Fruit fly (Drosophila melanogaster): ENCODE measurements around the gene Grip.
A peak's percentile ranks its signal among the peaks of the same experiment; 100 is the strongest.
"Not testable (repeated sequence)": the region's sequence is repeated elsewhere in the genome, so short reads cannot be mapped to it uniquely, and the experiment has no call there.

The Grip gene

DNA sequence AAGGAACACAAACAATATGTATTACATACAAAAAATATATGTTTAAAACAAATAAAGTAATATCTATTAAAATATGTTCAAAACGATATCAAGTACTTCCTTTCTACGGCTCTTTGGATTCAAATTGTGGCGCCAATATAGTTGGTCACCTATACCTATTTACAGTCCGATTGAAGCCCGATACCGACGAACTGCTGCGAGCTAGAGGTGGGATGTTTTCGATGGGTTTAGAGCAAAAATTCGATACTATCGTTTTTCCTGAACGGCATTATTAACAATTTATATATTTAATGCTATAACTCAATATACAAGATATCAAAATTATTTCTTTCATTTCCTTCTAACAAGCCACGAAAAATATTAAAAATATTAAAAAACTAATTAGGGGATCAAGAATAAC, 24.3 kb upstream of the Grip start:
- TF ChIP-seq pad (GFP tag; optimal IDR thresholded peaks at IDR 0.05) (no peak), kay (GFP tag; ENCODE audit: borderline replicate concordance) (no peak), CG7101 (tag; optimal IDR thresholded peaks at IDR 0.05) (no peak), cnc (optimal IDR thresholded peaks at IDR 0.05) (no peak), CG14711 (tag; optimal IDR thresholded peaks at IDR 0.05) (no peak), cic (GFP tag; optimal IDR thresholded peaks at IDR 0.05) (no peak), Mnt (GFP tag; optimal IDR thresholded peaks at IDR 0.05) (no peak), bab1 (GFP tag; optimal IDR thresholded peaks at IDR 0.05) (no peak), Clk (GFP tag; optimal IDR thresholded peaks at IDR 0.05) (no peak)

DNA sequence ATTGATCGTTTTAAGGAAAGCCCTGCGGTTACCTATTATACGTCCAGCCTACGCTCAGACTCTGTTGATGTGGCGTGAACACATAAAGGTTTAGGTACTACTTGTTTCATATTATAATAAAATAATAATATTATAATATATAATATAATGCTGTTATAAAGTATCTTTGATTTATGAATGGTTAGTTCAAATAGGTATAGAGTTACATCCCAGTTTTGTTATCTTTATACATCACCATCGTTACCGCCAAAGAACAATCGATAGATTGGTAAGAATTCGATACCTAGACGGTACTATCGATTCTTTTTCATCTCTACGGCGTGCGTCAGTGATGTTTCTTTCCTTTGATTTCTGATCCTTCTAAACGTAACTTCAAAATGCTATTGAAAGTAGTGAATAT, 23.8 kb upstream of the Grip start, which contains the start of gene CG12728:
TSS of gene CG12728 (plus strand) at position 301 of the 400 bp plus-strand sequence.
- TF ChIP-seq CG12768, CG5204, Crg-1 (GFP tag; optimal IDR thresholded peaks at IDR 0.05): not testable (repeated sequence)

DNA sequence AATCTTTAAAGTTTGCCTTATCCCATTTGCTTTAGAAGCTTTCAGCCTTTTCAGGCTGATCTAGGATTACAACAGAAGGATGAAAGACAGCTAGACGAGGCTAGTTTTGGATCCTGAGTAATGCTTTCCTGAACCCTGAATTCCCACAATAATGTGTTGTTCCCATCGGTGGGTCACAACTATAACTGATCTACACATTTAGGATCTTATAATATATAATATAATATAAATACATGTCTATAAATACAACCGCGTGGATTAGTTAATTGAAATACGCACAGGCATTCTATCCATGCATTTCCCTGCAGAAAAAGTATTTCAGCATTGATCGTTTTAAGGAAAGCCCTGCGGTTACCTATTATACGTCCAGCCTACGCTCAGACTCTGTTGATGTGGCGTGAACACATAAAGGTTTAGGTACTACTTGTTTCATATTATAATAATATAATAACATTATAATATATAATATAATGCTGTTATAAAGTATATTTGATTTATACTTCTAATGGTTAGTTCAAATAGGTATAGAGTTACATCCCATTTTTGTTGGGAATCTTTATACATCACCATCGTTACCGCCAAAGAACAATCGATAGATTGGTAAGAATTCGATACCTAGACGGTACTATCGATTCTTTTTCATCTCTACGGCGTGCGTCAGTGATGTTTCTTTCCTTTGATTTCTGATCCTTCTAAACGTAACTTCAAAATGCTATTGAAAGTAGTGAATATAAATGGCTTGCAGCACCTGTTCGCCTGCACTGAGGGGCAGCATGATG, 20.8 kb upstream of the Grip start, which contains the start of gene CG32756:
TSS of gene CG32756 (plus strand) at position 631 of the 779 bp plus-strand sequence.
- not testable (repeated sequence) for TF ChIP-seq CG7045, toe, bab1 (GFP tag; optimal IDR thresholded peaks at IDR 0.05)

dm6 chrX:5947870-5948498, 18.1 kb upstream of the Grip start, which contains the start of gene CG6041:
Gene CG6041, plus strand, starts transcription at chrX:5948160.
- no peak for TF ChIP-seq CG7045 (GFP tag; optimal IDR thresholded peaks at IDR 0.05)
- peak; percentile 34 for TF ChIP-seq Mnt (GFP tag; optimal IDR thresholded peaks at IDR 0.05)
- TF ChIP-seq cic (GFP tag; optimal IDR thresholded peaks at IDR 0.05): peak; percentile 16

DNA sequence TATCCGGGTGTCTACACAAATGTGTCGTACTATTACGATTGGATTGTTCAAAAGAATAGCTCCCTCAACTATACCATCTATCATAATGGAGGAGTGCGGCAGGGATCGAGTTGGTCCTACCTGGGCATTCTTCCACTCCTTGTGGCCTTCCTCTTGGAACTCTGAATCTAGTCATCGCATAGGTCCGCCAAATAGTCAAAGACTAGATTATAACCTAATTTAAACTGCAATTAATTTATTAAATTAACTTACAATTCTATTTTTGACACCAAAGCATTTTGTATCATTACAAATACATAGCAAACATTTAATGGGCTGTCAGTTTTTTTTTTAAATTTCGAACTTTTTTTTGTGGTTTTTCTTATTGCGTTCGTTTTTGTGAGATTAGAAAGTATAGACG, 16.1 kb upstream of the Grip start, which contains the start of gene CG32755:
TSS of gene CG32755 (plus strand) at position 301 of the 400 bp plus-strand sequence.
- no peak for TF ChIP-seq Clk (GFP tag; optimal IDR thresholded peaks at IDR 0.05)
- no peak for TF ChIP-seq CG14711 (tag; optimal IDR thresholded peaks at IDR 0.05)
- TF ChIP-seq cic (GFP tag; optimal IDR thresholded peaks at IDR 0.05): no peak

DNA sequence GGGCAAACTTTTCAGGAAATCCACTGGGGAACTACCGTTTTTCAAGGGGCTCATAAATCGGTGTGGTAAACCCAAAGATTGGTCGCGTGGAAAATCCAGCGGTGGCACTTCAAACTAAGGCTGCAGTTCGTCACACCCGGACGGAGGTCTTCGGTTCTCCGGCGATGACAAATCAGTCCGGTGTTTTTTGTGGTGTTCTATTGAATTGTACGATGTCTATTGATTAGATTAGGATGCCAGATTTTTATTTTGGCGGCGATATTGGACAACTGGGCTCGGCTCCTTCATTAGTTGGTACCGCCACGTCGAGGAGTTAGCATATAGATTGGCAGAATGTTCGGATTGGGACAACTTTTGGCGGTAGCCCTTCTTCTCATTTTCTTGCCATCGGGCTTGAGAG, 13.8 kb upstream of the Grip start, which contains the start of gene CG6048:
TSS of gene CG6048 (plus strand) at position 301 of the 400 bp plus-strand sequence.
- TF ChIP-seq pad (GFP tag; optimal IDR thresholded peaks at IDR 0.05): no peak

DNA sequence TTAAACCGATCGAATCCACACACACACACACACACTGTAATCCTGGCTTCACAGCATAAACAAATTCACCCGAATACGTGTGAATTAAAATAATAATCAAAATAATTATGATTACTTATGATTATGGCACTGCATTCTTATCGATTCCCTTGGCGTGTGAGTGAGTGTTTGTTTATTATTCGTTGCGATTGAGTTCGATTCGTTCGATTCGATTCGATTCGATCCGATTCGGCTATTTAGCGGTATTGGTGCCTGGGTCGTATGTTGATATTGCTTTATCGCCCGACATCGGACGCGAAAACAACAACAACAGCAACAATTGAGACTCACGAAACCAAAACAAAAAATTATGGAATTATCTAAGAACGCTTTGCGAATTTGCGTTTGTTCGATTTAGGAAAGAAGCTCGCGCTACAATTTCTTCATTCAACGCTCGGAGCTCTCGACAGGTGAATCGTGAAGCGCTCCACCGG, 10.8 kb upstream of the Grip start, which contains the start of gene CG6067:
TSS of gene CG6067 (plus strand) at position 423 of the 473 bp plus-strand sequence.
- TF ChIP-seq toe (GFP tag; optimal IDR thresholded peaks at IDR 0.05) (no peak), CG5204 (GFP tag; optimal IDR thresholded peaks at IDR 0.05) (no peak), cnc (optimal IDR thresholded peaks at IDR 0.05) (no peak)

dm6 chrX:5956646-5957441, 9.2 kb upstream of the Grip start:
- TF ChIP-seq CG5204 (GFP tag; optimal IDR thresholded peaks at IDR 0.05): no peak
- TF ChIP-seq Hr96 (GFP tag; optimal IDR thresholded peaks at IDR 0.05): peak; percentile 38
- peak; percentile 7 for TF ChIP-seq CG12768 (GFP tag; optimal IDR thresholded peaks at IDR 0.05)

DNA sequence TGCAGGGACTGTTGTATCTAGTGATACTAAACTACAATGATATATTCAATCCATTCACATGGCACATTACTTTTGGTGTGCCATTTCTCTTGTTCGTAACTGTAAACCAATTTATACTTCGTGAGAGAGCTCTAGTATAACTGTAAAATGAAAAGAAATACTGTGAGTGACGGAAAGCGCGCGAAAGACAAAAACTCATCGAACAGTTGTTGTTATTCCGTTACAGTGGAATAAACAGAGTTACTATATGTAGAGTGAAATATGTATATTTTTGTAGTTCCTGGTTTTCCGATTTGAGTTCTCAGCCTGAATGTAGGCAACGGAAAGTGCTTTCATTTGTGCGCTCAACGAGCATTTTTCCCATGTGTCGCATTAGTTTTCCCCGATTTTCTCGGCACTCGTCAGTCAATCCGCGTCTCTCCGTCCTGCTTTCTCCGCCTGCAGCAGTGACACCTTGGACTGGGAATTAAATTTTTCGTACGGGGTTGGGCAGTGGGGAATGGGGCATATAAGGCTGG, 1.9 kb upstream of the Grip start:
- no peak for TF ChIP-seq toe (GFP tag; optimal IDR thresholded peaks at IDR 0.05)
- TF ChIP-seq CG5204 (GFP tag; optimal IDR thresholded peaks at IDR 0.05): no peak
- TF ChIP-seq kay (GFP tag; ENCODE audit: borderline replicate concordance): no peak
- peak; percentile 76 for TF ChIP-seq pad (GFP tag; optimal IDR thresholded peaks at IDR 0.05)
- no peak for TF ChIP-seq CG1620 (GFP tag; optimal IDR thresholded peaks at IDR 0.05)
- no peak for TF ChIP-seq CG7101 (tag; optimal IDR thresholded peaks at IDR 0.05)
- TF ChIP-seq Hr96 (GFP tag; optimal IDR thresholded peaks at IDR 0.05): no peak
- no peak for TF ChIP-seq Mnt (GFP tag; optimal IDR thresholded peaks at IDR 0.05)
- TF ChIP-seq ovo (GFP tag; optimal IDR thresholded peaks at IDR 0.05): peak; percentile 90
- no peak for TF ChIP-seq cic (GFP tag; optimal IDR thresholded peaks at IDR 0.05)
- TF ChIP-seq CG33017 (tag; optimal IDR thresholded peaks at IDR 0.05): no peak
